Worm (Caenorhabditis elegans) whole organism, L2 larva: ENCODE results near the gene Y69H2.15.

ENCODE experiments used
- R02D3.7 ChIP-seq: fragments of 150-350 bp; optimal IDR thresholded peaks from 2 replicates; lab custom pipeline; 2014; ENCODE audit warnings: missing biosample characterization, missing genetic modification characterization
- aly-2 ChIP-seq: fragments of 150-350 bp; optimal IDR thresholded peaks from 2 replicates; lab custom pipeline; 2014; ENCODE audit warnings: missing biosample characterization, missing genetic modification characterization
- ama-1 ChIP-seq: fragments of 150-350 bp; optimal IDR thresholded peaks from 2 replicates; lab custom pipeline; 2018; ENCODE audit warnings: inconsistent platforms
- blmp-1 ChIP-seq: sonication (generic microtip); optimal IDR thresholded peaks from 2 replicates; lab custom pipeline; 2017; ENCODE audit warnings: missing genetic modification characterization, mild to moderate bottlenecking, missing compliant biosample characterization, antibody characterized with exemption, moderate library complexity; ENCODE audit not compliant: insufficient read depth
- elt-3 ChIP-seq: sonication (generic microtip); optimal IDR thresholded peaks from 2 replicates; lab custom pipeline; 2017; ENCODE audit warnings: missing biosample characterization, missing genetic modification characterization
- fos-1 ChIP-seq: fragments of 150-350 bp; optimal IDR thresholded peaks from 2 replicates; lab custom pipeline; 2014; ENCODE audit warnings: missing biosample characterization, missing genetic modification characterization
- lsy-2 ChIP-seq, 2 experiments: fragments of 150-350 bp in 1 of 2; sonication (generic microtip) in 1 of 2; optimal IDR thresholded peaks; 2 replicates each; lab custom pipeline; 2014 to 2017; ENCODE audit warnings: missing biosample characterization in 2 of 2, missing genetic modification characterization in 2 of 2
- nhr-10 ChIP-seq: sonication (generic microtip); optimal IDR thresholded peaks from 2 replicates; lab custom pipeline; 2017; ENCODE audit warnings: missing biosample characterization, missing genetic modification characterization
- nhr-12 ChIP-seq: fragments of 150-350 bp; optimal IDR thresholded peaks from 2 replicates; lab custom pipeline; 2014; ENCODE audit warnings: missing biosample characterization, missing genetic modification characterization
- nhr-129 ChIP-seq: fragments of 150-350 bp; optimal IDR thresholded peaks from 2 replicates; lab custom pipeline; 2014; ENCODE audit warnings: missing biosample characterization, missing genetic modification characterization
- nhr-21 ChIP-seq: fragments of 150-350 bp; optimal IDR thresholded peaks from 2 replicates; lab custom pipeline; 2014; ENCODE audit warnings: missing biosample characterization, missing genetic modification characterization
- nhr-237 ChIP-seq: fragments of 150-350 bp; optimal IDR thresholded peaks from 2 replicates; lab custom pipeline; 2014; ENCODE audit warnings: missing biosample characterization, missing genetic modification characterization
- snpc-4 ChIP-seq: fragments of 150-350 bp; optimal IDR thresholded peaks from 2 replicates; lab custom pipeline; 2014; ENCODE audit warnings: missing biosample characterization, missing genetic modification characterization
- unc-62 ChIP-seq: fragments of 150-350 bp; optimal IDR thresholded peaks from 2 replicates; lab custom pipeline; 2014; ENCODE audit warnings: missing biosample characterization, missing genetic modification reagents, missing genetic modification characterization

DNA sequence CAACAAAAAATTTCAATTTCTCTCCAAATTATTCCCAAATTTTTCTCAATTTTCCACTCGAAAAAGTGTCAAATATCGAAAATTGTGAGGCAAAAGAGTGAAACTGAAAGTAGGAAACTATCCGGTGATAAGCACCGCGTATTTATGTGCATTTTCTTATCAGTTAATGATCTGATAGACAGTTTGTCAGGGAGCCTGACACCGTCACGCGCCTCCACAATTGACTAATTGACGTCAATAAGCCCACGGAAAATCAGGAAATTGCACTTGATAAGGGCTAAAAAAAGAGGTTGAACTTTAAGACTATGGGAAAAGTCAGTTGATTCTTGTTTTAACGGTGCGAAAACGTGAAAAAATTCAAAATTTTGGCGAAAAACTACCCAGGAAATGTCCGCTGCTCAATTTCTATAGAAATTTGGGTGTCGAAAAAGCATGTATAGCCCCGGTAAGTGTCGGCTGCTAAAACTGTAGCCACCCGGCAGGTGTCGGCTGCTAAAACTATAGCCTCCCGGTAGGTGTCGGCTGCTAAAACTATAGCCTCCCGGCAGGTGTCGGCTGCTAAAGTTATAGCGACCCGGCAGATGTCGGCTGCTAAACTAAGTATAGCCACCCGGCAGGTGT is 49.1 kb downstream of the Y69H2.15 start:
- TF ChIP-seq blmp-1 (tag; lab: Kevin White, UChicago), result no peak
- no peak for TF ChIP-seq nhr-10 (tag; lab: Kevin White, UChicago)
- no peak for TF ChIP-seq R02D3.7 (tag; lab: Kevin White, UChicago)
- no peak for TF ChIP-seq elt-3 (tag; lab: Kevin White, UChicago)
- TF ChIP-seq nhr-129 (tag; lab: Kevin White, UChicago), result peak; percentile 7
- no peak for TF ChIP-seq aly-2
- no peak for TF ChIP-seq snpc-4 (tag; lab: Kevin White, UChicago)
- TF ChIP-seq ama-1 (lab: Kevin White, UChicago), result no peak
- TF ChIP-seq nhr-12, result no peak
- TF ChIP-seq lsy-2 (tag; optimal IDR thresholded peaks at IDR 0.05; lab: Kevin White, UChicago), result no peak
- no peak for TF ChIP-seq nhr-237 (tag; lab: Kevin White, UChicago)
- TF ChIP-seq nhr-21 (tag; lab: Kevin White, UChicago), result peak; percentile 6
- no peak for TF ChIP-seq unc-62
- peak; percentile 71 for TF ChIP-seq fos-1 (tag; lab: Kevin White, UChicago)
